ENCODE assay signal across 1 fruit fly cellular context in genomic region chr2L:19252410-19252809, dm6.
TF ChIP-seq lines count a peak whose summit lies in the region.

No protein-coding gene starts in this region.

TF ChIP-seq in whole organism, embryonic, 481 proteins besides CTCF, POLR2A, EP300 and RAD21 (continued from another document and continues in another):
- no peak for TF ChIP-seq pfk (GFP tag; optimal IDR thresholded peaks at IDR 0.05; lab: Kevin White, UChicago)
- no peak for TF ChIP-seq Hr39 (optimal IDR thresholded peaks at IDR 0.05; lab: Kevin White, UChicago)
- TF ChIP-seq CG5245 (GFP tag; optimal IDR thresholded peaks at IDR 0.05; lab: Kevin White, UChicago): peak; percentile 25
- no peak for TF ChIP-seq zen2 (GFP tag; IDR thresholded peaks at IDR 0.05; lab: Robert Waterston, UW; ENCODE audit: partially characterized antibody)
- peak; percentile 64 for TF ChIP-seq CG7839 (tag; optimal IDR thresholded peaks at IDR 0.05; lab: Kevin White, UChicago)
- TF ChIP-seq pan (optimal IDR thresholded peaks at IDR 0.05; lab: Kevin White, UChicago): no peak
- TF ChIP-seq pan (GFP tag; optimal IDR thresholded peaks at IDR 0.05 in 1 of 2, IDR thresholded peaks at IDR 0.05 in 1 of 2): peak in 1 of 2 experiments; percentile 60
- TF ChIP-seq h (optimal IDR thresholded peaks at IDR 0.05; lab: Kevin White, UChicago): no peak
- TF ChIP-seq CG18262 (tag; optimal IDR thresholded peaks at IDR 0.05; lab: Kevin White, UChicago): peak; percentile 17
- no peak for TF ChIP-seq Rfx (GFP tag; IDR thresholded peaks at IDR 0.05; lab: Robert Waterston, UW)
- no peak for TF ChIP-seq slp2 (GFP tag; optimal IDR thresholded peaks at IDR 0.05; lab: Kevin White, UChicago)
- no peak for TF ChIP-seq CG18011 (GFP tag; optimal IDR thresholded peaks at IDR 0.05; lab: Kevin White, UChicago)
- no peak for TF ChIP-seq MESR4 (GFP tag; optimal IDR thresholded peaks at IDR 0.05; lab: Kevin White, UChicago)
- TF ChIP-seq Awh (GFP tag; IDR thresholded peaks at IDR 0.05; lab: Robert Waterston, UW): no peak
- TF ChIP-seq CG18619 (GFP tag; optimal IDR thresholded peaks at IDR 0.05; lab: Kevin White, UChicago): no peak
- TF ChIP-seq mld (GFP tag; IDR thresholded peaks at IDR 0.05; lab: Robert Waterston, UW; ENCODE audit: partially characterized antibody): no peak
- no peak for TF ChIP-seq dmrt11E (tag; optimal IDR thresholded peaks at IDR 0.05; lab: Kevin White, UChicago)
- TF ChIP-seq CG13624 (GFP tag; optimal IDR thresholded peaks at IDR 0.05; lab: Kevin White, UChicago): no peak
- peak; percentile 72 for TF ChIP-seq dmrt99B (tag; optimal IDR thresholded peaks at IDR 0.05; lab: Kevin White, UChicago)
- TF ChIP-seq CG14860 (GFP tag; IDR thresholded peaks at IDR 0.05; lab: Robert Waterston, UW; ENCODE audit: partially characterized antibody): no peak
- peak; percentile 33 for TF ChIP-seq esg (GFP tag; conservative IDR thresholded peaks at IDR 0.05; lab: Robert Waterston, UW)
- no peak for TF ChIP-seq ab (GFP tag; optimal IDR thresholded peaks at IDR 0.05; lab: Kevin White, UChicago)
- TF ChIP-seq NfI (GFP tag; optimal IDR thresholded peaks at IDR 0.05; lab: Kevin White, UChicago): peak; percentile 25
- no peak for TF ChIP-seq CG8281 (tag; optimal IDR thresholded peaks at IDR 0.05; lab: Kevin White, UChicago)
- TF ChIP-seq fd96Cb (tag; optimal IDR thresholded peaks at IDR 0.05; lab: Kevin White, UChicago): peak; percentile 44
- TF ChIP-seq Fer2 (tag; optimal IDR thresholded peaks at IDR 0.05; lab: Kevin White, UChicago): no peak
- no peak for TF ChIP-seq CG11093 (GFP tag; IDR thresholded peaks at IDR 0.05; lab: Robert Waterston, UW)
- peak; percentile 24; the same call in 1 of the 2 replicates for TF ChIP-seq H2.0 (GFP tag; IDR thresholded peaks at IDR 0.05; lab: Robert Waterston, UW)
- no peak for TF ChIP-seq HLH4C (GFP tag; IDR thresholded peaks at IDR 0.05; lab: Robert Waterston, UW; ENCODE audit: partially characterized antibody)
- no peak for TF ChIP-seq pita (GFP tag; optimal IDR thresholded peaks at IDR 0.05; lab: Kevin White, UChicago)
- TF ChIP-seq dan (GFP tag; IDR thresholded peaks at IDR 0.05; lab: Robert Waterston, UW): no peak
- TF ChIP-seq CG6683 (GFP tag; optimal IDR thresholded peaks at IDR 0.05; lab: Kevin White, UChicago): no peak
- TF ChIP-seq schlank (tag; optimal IDR thresholded peaks at IDR 0.05; lab: Kevin White, UChicago): no peak
- TF ChIP-seq CG6854 (GFP tag; optimal IDR thresholded peaks at IDR 0.05; lab: Kevin White, UChicago): no peak
- TF ChIP-seq Gsc (GFP tag; IDR thresholded peaks at IDR 0.05; lab: Robert Waterston, UW): no peak
- TF ChIP-seq gsb (GFP tag; IDR thresholded peaks at IDR 0.05; lab: Robert Waterston, UW): no peak
- TF ChIP-seq CG15011 (GFP tag; optimal IDR thresholded peaks at IDR 0.05; lab: Kevin White, UChicago): no peak
- TF ChIP-seq CG9797 (GFP tag; optimal IDR thresholded peaks at IDR 0.05; lab: Kevin White, UChicago): no peak
- no peak for TF ChIP-seq CG17186 (GFP tag; optimal IDR thresholded peaks at IDR 0.05; lab: Kevin White, UChicago)
- TF ChIP-seq CG14667 (GFP tag; IDR thresholded peaks at IDR 0.05; lab: Robert Waterston, UW): peak; percentile 27; the same call in 1 of the 2 replicates
- no peak for TF ChIP-seq ac (GFP tag; optimal IDR thresholded peaks at IDR 0.05; lab: Kevin White, UChicago)
- peak; percentile 67 for TF ChIP-seq gem (tag; optimal IDR thresholded peaks at IDR 0.05; lab: Kevin White, UChicago)
- peak in 1 of 2 experiments; percentile 69 for TF ChIP-seq Hr51 (GFP tag; optimal IDR thresholded peaks at IDR 0.05; lab: Kevin White, UChicago)
- TF ChIP-seq nmo (GFP tag; optimal IDR thresholded peaks at IDR 0.05; lab: Kevin White, UChicago): peak; percentile 50
- peak; percentile 59 for TF ChIP-seq Oli (tag; optimal IDR thresholded peaks at IDR 0.05; lab: Kevin White, UChicago)
- TF ChIP-seq Bdp1 (GFP tag; optimal IDR thresholded peaks at IDR 0.05; lab: Kevin White, UChicago): no peak
- TF ChIP-seq sr (GFP tag; IDR thresholded peaks at IDR 0.05; lab: Robert Waterston, UW): no peak
- TF ChIP-seq CoRest (tag; optimal IDR thresholded peaks at IDR 0.05; lab: Kevin White, UChicago): peak; percentile 31
- TF ChIP-seq bsh (GFP tag; optimal IDR thresholded peaks at IDR 0.05; lab: Kevin White, UChicago): peak in 1 of 2 experiments; percentile 51
- no peak for TF ChIP-seq CG1233 (GFP tag; optimal IDR thresholded peaks at IDR 0.05; lab: Kevin White, UChicago)
- peak; percentile 25 for TF ChIP-seq CG2678 (tag; optimal IDR thresholded peaks at IDR 0.05; lab: Kevin White, UChicago)
- TF ChIP-seq shn (GFP tag; optimal IDR thresholded peaks at IDR 0.05; lab: Kevin White, UChicago): peak; percentile 3
- no peak for TF ChIP-seq Usf (GFP tag; optimal IDR thresholded peaks at IDR 0.05; lab: Kevin White, UChicago)
- TF ChIP-seq disco-r (GFP tag; optimal IDR thresholded peaks at IDR 0.05; lab: Kevin White, UChicago): no peak
- no peak for TF ChIP-seq sc (optimal IDR thresholded peaks at IDR 0.05; lab: Kevin White, UChicago)
- no peak for TF ChIP-seq sc (GFP tag; optimal IDR thresholded peaks at IDR 0.05; lab: Kevin White, UChicago)
- no peak for TF ChIP-seq CG6813 (GFP tag; optimal IDR thresholded peaks at IDR 0.05; lab: Kevin White, UChicago)
- TF ChIP-seq Dfd (GFP tag; optimal IDR thresholded peaks at IDR 0.05; lab: Kevin White, UChicago): no peak
- TF ChIP-seq C15 (GFP tag; IDR thresholded peaks at IDR 0.05; lab: Robert Waterston, UW): no peak
- no peak for TF ChIP-seq gce (GFP tag; IDR thresholded peaks at IDR 0.05; lab: Robert Waterston, UW)
- TF ChIP-seq CG32772 (GFP tag; IDR thresholded peaks at IDR 0.05; lab: Robert Waterston, UW): peak; percentile 52; the same call in 1 of the 2 replicates
- no peak for TF ChIP-seq Dad (GFP tag; optimal IDR thresholded peaks at IDR 0.05; lab: Kevin White, UChicago)
- TF ChIP-seq Max (GFP tag; optimal IDR thresholded peaks at IDR 0.05; lab: Kevin White, UChicago): no peak
- no peak for TF ChIP-seq rib (GFP tag; IDR thresholded peaks at IDR 0.05; lab: Robert Waterston, UW)
- TF ChIP-seq CG12942 (GFP tag; optimal IDR thresholded peaks at IDR 0.05; lab: Kevin White, UChicago): no peak
- TF ChIP-seq CG6765 (GFP tag; optimal IDR thresholded peaks at IDR 0.05; lab: Kevin White, UChicago): no peak
- peak in 1 of 2 experiments; percentile 26 for TF ChIP-seq eve (GFP tag; optimal IDR thresholded peaks at IDR 0.05; lab: Kevin White, UChicago)
- TF ChIP-seq amos (GFP tag; IDR thresholded peaks at IDR 0.05; lab: Robert Waterston, UW; ENCODE audit: partially characterized antibody): no peak
- peak; percentile 63; the same call in 2 of the 3 replicates for TF ChIP-seq zfh1 (GFP tag; IDR thresholded peaks at IDR 0.05; lab: Robert Waterston, UW)
- TF ChIP-seq dpn (GFP tag; optimal IDR thresholded peaks at IDR 0.05; lab: Kevin White, UChicago): peak in 1 of 2 experiments; percentile 39
- peak; percentile 25 for TF ChIP-seq Hsf (GFP tag; optimal IDR thresholded peaks at IDR 0.05; lab: Kevin White, UChicago)
- TF ChIP-seq CG2116 (GFP tag; optimal IDR thresholded peaks at IDR 0.05; lab: Kevin White, UChicago): no peak
- no peak for TF ChIP-seq CG13894 (tag; optimal IDR thresholded peaks at IDR 0.05; lab: Kevin White, UChicago)
- TF ChIP-seq CG15514 (GFP tag; optimal IDR thresholded peaks at IDR 0.05; lab: Kevin White, UChicago): no peak
- no peak for TF ChIP-seq sd (tag; optimal IDR thresholded peaks at IDR 0.05; lab: Kevin White, UChicago)
- TF ChIP-seq caup (GFP tag; optimal IDR thresholded peaks at IDR 0.05; lab: Kevin White, UChicago; ENCODE audit: severe bottlenecking): no peak
- TF ChIP-seq Dip2 (GFP tag; IDR thresholded peaks at IDR 0.05; lab: Robert Waterston, UW): no peak
- no peak for TF ChIP-seq CG7987 (GFP tag; optimal IDR thresholded peaks at IDR 0.05; lab: Kevin White, UChicago)
- no peak for TF ChIP-seq Adf1 (GFP tag; IDR thresholded peaks at IDR 0.05; lab: Robert Waterston, UW)
- no peak for TF ChIP-seq luna (GFP tag; optimal IDR thresholded peaks at IDR 0.05; lab: Kevin White, UChicago)
- no peak for TF ChIP-seq ham (GFP tag; IDR thresholded peaks at IDR 0.05; lab: Robert Waterston, UW)
- TF ChIP-seq gt (GFP tag; IDR thresholded peaks at IDR 0.05; lab: Robert Waterston, UW): no peak
- TF ChIP-seq Fer1 (GFP tag; optimal IDR thresholded peaks at IDR 0.05; lab: Kevin White, UChicago): no peak
- no peak for TF ChIP-seq CG11247 (GFP tag; IDR thresholded peaks at IDR 0.05; lab: Robert Waterston, UW)
- TF ChIP-seq sens-2 (GFP tag; IDR thresholded peaks at IDR 0.05; lab: Robert Waterston, UW): 0 out of 2 replicates have a peak, but pooled peaks have one; percentile 23
- TF ChIP-seq Sry-β (GFP tag; optimal IDR thresholded peaks at IDR 0.05; lab: Kevin White, UChicago): no peak
- TF ChIP-seq gsb-n (tag; optimal IDR thresholded peaks at IDR 0.05; lab: Kevin White, UChicago): peak; percentile 55
- no peak for TF ChIP-seq CG1529 (GFP tag; optimal IDR thresholded peaks at IDR 0.05; lab: Kevin White, UChicago)
- no peak for TF ChIP-seq gcm (GFP tag; optimal IDR thresholded peaks at IDR 0.05; lab: Kevin White, UChicago)
- peak; percentile 48 for TF ChIP-seq CG6689 (GFP tag; IDR thresholded peaks at IDR 0.05; lab: Robert Waterston, UW)
- no peak for TF ChIP-seq CG4404 (GFP tag; IDR thresholded peaks at IDR 0.05; lab: Robert Waterston, UW)
- no peak for TF ChIP-seq CG31224 (GFP tag; IDR thresholded peaks at IDR 0.05; lab: Robert Waterston, UW)
- no peak for TF ChIP-seq MBD-R2 (GFP tag; IDR thresholded peaks at IDR 0.05; lab: Robert Waterston, UW)
- no peak for TF ChIP-seq tio (GFP tag; optimal IDR thresholded peaks at IDR 0.05; lab: Kevin White, UChicago)
- no peak for TF ChIP-seq Lpt (GFP tag; optimal IDR thresholded peaks at IDR 0.05; lab: Kevin White, UChicago)
- no peak for TF ChIP-seq CG15073 (GFP tag; optimal IDR thresholded peaks at IDR 0.05; lab: Kevin White, UChicago)
- no peak for TF ChIP-seq NFAT (GFP tag; IDR thresholded peaks at IDR 0.05; lab: Robert Waterston, UW)
- peak; percentile 51; the same call in 1 of the 2 replicates for TF ChIP-seq Xrp1 (GFP tag; IDR thresholded peaks at IDR 0.05; lab: Robert Waterston, UW)
- no peak for TF ChIP-seq CG15601 (tag; optimal IDR thresholded peaks at IDR 0.05; lab: Kevin White, UChicago)
- peak; percentile 85 for TF ChIP-seq ttk (GFP tag; IDR thresholded peaks at IDR 0.05; lab: Robert Waterston, UW)
- no peak for TF ChIP-seq CG7372 (GFP tag; IDR thresholded peaks at IDR 0.05; lab: Robert Waterston, UW)
- TF ChIP-seq Chrac-16 (GFP tag; optimal IDR thresholded peaks at IDR 0.05; lab: Kevin White, UChicago): no peak
- no peak for TF ChIP-seq CG3995 (GFP tag; optimal IDR thresholded peaks at IDR 0.05; lab: Kevin White, UChicago)
- no peak for TF ChIP-seq CkIIα-i1 (GFP tag; IDR thresholded peaks at IDR 0.05; lab: Robert Waterston, UW)
- TF ChIP-seq CG8924 (tag; optimal IDR thresholded peaks at IDR 0.05; lab: Kevin White, UChicago): peak; percentile 31
- no peak for TF ChIP-seq CG9876 (GFP tag; optimal IDR thresholded peaks at IDR 0.05; lab: Kevin White, UChicago)
- TF ChIP-seq grn (GFP tag; optimal IDR thresholded peaks at IDR 0.05; lab: Kevin White, UChicago): no peak
- TF ChIP-seq CG9609 (GFP tag; optimal IDR thresholded peaks at IDR 0.05; lab: Kevin White, UChicago): peak; percentile 29
- no peak for TF ChIP-seq p53 (GFP tag; optimal IDR thresholded peaks at IDR 0.05; lab: Kevin White, UChicago)
- no peak for TF ChIP-seq Doc2 (GFP tag; IDR thresholded peaks at IDR 0.05; lab: Robert Waterston, UW)
- TF ChIP-seq az2 (GFP tag; optimal IDR thresholded peaks at IDR 0.05; lab: Kevin White, UChicago): peak; percentile 36
- TF ChIP-seq CG9437 (GFP tag; optimal IDR thresholded peaks at IDR 0.05; lab: Kevin White, UChicago): no peak
- TF ChIP-seq abd-A (tag; optimal IDR thresholded peaks at IDR 0.05; lab: Kevin White, UChicago): no peak
- 0 out of 2 replicates have a peak, but pooled peaks have one; percentile 17 for TF ChIP-seq CG31441 (GFP tag; IDR thresholded peaks at IDR 0.05; lab: Robert Waterston, UW)
- TF ChIP-seq Hmx (GFP tag; optimal IDR thresholded peaks at IDR 0.05; lab: Kevin White, UChicago): no peak
- peak; percentile 26 for TF ChIP-seq CG10979 (tag; optimal IDR thresholded peaks at IDR 0.05; lab: Kevin White, UChicago)
- no peak for TF ChIP-seq HLH54F (GFP tag; optimal IDR thresholded peaks at IDR 0.05; lab: Kevin White, UChicago)
- TF ChIP-seq oc (tag; optimal IDR thresholded peaks at IDR 0.05; lab: Kevin White, UChicago): peak; percentile 34
- no peak for TF ChIP-seq CG13775 (GFP tag; optimal IDR thresholded peaks at IDR 0.05; lab: Kevin White, UChicago)
- TF ChIP-seq hbn (GFP tag; IDR thresholded peaks at IDR 0.05; lab: Robert Waterston, UW; ENCODE audit: partially characterized antibody): no peak
- TF ChIP-seq ro (GFP tag; IDR thresholded peaks at IDR 0.05; lab: Robert Waterston, UW): no peak
- TF ChIP-seq Myb (GFP tag; optimal IDR thresholded peaks at IDR 0.05; lab: Kevin White, UChicago): no peak
- TF ChIP-seq sug (tag; optimal IDR thresholded peaks at IDR 0.05; lab: Kevin White, UChicago): no peak
- no peak for TF ChIP-seq CG42726 (GFP tag; IDR thresholded peaks at IDR 0.05; lab: Robert Waterston, UW; ENCODE audit: partially characterized antibody)
- TF ChIP-seq kay (GFP tag; optimal IDR thresholded peaks at IDR 0.05; lab: Kevin White, UChicago): no peak
- peak; percentile 28 for TF ChIP-seq CG12219 (GFP tag; optimal IDR thresholded peaks at IDR 0.05; lab: Kevin White, UChicago)
- TF ChIP-seq lov (optimal IDR thresholded peaks at IDR 0.05; lab: Kevin White, UChicago): no peak
- TF ChIP-seq lov (GFP tag; IDR thresholded peaks at IDR 0.05; lab: Robert Waterston, UW): no peak
- peak; percentile 2 for TF ChIP-seq CG2875 (GFP tag; optimal IDR thresholded peaks at IDR 0.05; lab: Kevin White, UChicago)
- no peak for TF ChIP-seq Ets97D (GFP tag; optimal IDR thresholded peaks at IDR 0.05; lab: Kevin White, UChicago)
- TF ChIP-seq Pdp1 (GFP tag; optimal IDR thresholded peaks at IDR 0.05; lab: Kevin White, UChicago): peak in 1 of 2 experiments; percentile 11
- TF ChIP-seq CG17612 (GFP tag; IDR thresholded peaks at IDR 0.05; lab: Robert Waterston, UW): no peak
- TF ChIP-seq ken (GFP tag; IDR thresholded peaks at IDR 0.05; lab: Robert Waterston, UW): peak; percentile 25; the same call in 1 of the 3 replicates
- no peak for TF ChIP-seq Fer3 (tag; optimal IDR thresholded peaks at IDR 0.05; lab: Kevin White, UChicago)
- no peak for TF ChIP-seq danr (GFP tag; IDR thresholded peaks at IDR 0.05; lab: Robert Waterston, UW)
- TF ChIP-seq pnt (GFP tag; optimal IDR thresholded peaks at IDR 0.05; lab: Kevin White, UChicago): peak; percentile 16
- TF ChIP-seq CG1602 (GFP tag; optimal IDR thresholded peaks at IDR 0.05; lab: Kevin White, UChicago): no peak
